Worm (Caenorhabditis elegans) whole organism, L3 larva: ENCODE measurements around the gene K09F6.11.

ENCODE experiments used
- R02D3.7 ChIP-seq: fragments of 150-350 bp; optimal IDR thresholded peaks from 2 replicates; lab custom pipeline; 2014; ENCODE audit warnings: missing biosample characterization, missing genetic modification characterization
- ceh-16 ChIP-seq: sonication (generic microtip); optimal IDR thresholded peaks from 2 replicates; lab custom pipeline; 2017; ENCODE audit warnings: missing biosample characterization, missing genetic modification characterization
- ceh-28 ChIP-seq: fragments of 150-350 bp; optimal IDR thresholded peaks from 2 replicates; lab custom pipeline; 2014; ENCODE audit warnings: missing biosample characterization, missing genetic modification reagents, missing genetic modification characterization
- ceh-82 ChIP-seq: fragments of 150-350 bp; optimal IDR thresholded peaks from 2 replicates; lab custom pipeline; 2014; ENCODE audit warnings: missing biosample characterization, missing genetic modification characterization
- ceh-9 ChIP-seq: sonication (generic microtip); optimal IDR thresholded peaks from 2 replicates; lab custom pipeline; 2018; ENCODE audit warnings: missing biosample characterization, missing genetic modification characterization
- egl-27 ChIP-seq: sonication (generic microtip); optimal IDR thresholded peaks from 4 replicates; lab custom pipeline; 2017; ENCODE audit warnings: missing biosample characterization, missing genetic modification reagents, missing genetic modification characterization
- egl-5 ChIP-seq: fragments of 150-350 bp; optimal IDR thresholded peaks from 2 replicates; lab custom pipeline; 2017; ENCODE audit warnings: missing biosample characterization, missing genetic modification reagents, missing genetic modification characterization, inconsistent platforms
- elt-2 ChIP-seq: sonication (generic microtip); optimal IDR thresholded peaks from 2 replicates; lab custom pipeline; 2016; ENCODE audit warnings: missing genetic modification reagents, mild to moderate bottlenecking, missing genetic modification characterization, missing compliant biosample characterization
- elt-3 ChIP-seq, 3 experiments: fragments of 150-350 bp in 1 of 3; sonication (generic microtip) in 2 of 3; optimal IDR thresholded peaks; 2 replicates in 2 of 3; 4 replicates in 1 of 3; lab custom pipeline; 2014 to 2017; ENCODE audit warnings: missing biosample characterization in 3 of 3, missing genetic modification characterization in 3 of 3
- eor-1 ChIP-seq, 2 experiments: fragments of 150-350 bp; optimal IDR thresholded peaks; 2 replicates each; lab custom pipeline; 2014 to 2018; ENCODE audit warnings: missing biosample characterization in 2 of 2, missing genetic modification characterization in 2 of 2
- fkh-10 ChIP-seq: sonication (generic microtip); optimal IDR thresholded peaks from 2 replicates; lab custom pipeline; 2017; ENCODE audit warnings: missing biosample characterization, missing genetic modification reagents, missing genetic modification characterization
- fkh-2 ChIP-seq: fragments of 150-350 bp; optimal IDR thresholded peaks from 2 replicates; lab custom pipeline; 2014; ENCODE audit warnings: missing biosample characterization, missing genetic modification reagents, missing genetic modification characterization
- fos-1 ChIP-seq: fragments of 150-350 bp; optimal IDR thresholded peaks from 2 replicates; lab custom pipeline; 2014; ENCODE audit warnings: missing biosample characterization, missing genetic modification characterization
- hmg-11 ChIP-seq: sonication (generic microtip); optimal IDR thresholded peaks from 2 replicates; lab custom pipeline; 2016; ENCODE audit warnings: missing genetic modification characterization, missing compliant biosample characterization
- jun-1 ChIP-seq: fragments of 150-350 bp; optimal IDR thresholded peaks from 2 replicates; lab custom pipeline; 2014; ENCODE audit warnings: missing biosample characterization, missing genetic modification reagents, missing genetic modification characterization
- lin-15B ChIP-seq: fragments of 150-350 bp; optimal IDR thresholded peaks from 2 replicates; lab custom pipeline; 2014; ENCODE audit warnings: missing biosample characterization, missing genetic modification characterization
- lin-39 ChIP-seq: fragments of 150-350 bp; optimal IDR thresholded peaks from 2 replicates; lab custom pipeline; 2018; ENCODE audit warnings: missing biosample characterization, missing genetic modification reagents, missing genetic modification characterization
- mml-1 ChIP-seq: fragments of 150-350 bp; sonication (generic microtip); optimal IDR thresholded peaks from 3 replicates; lab custom pipeline; 2014; ENCODE audit warnings: missing biosample characterization, missing genetic modification characterization
- nfya-1 ChIP-seq: sonication (generic microtip); optimal IDR thresholded peaks from 2 replicates; lab custom pipeline; 2017; ENCODE audit warnings: missing genetic modification characterization, mild to moderate bottlenecking, missing compliant biosample characterization, antibody characterized with exemption, moderate library complexity; ENCODE audit not compliant: insufficient read depth
- nhr-12 ChIP-seq: fragments of 150-350 bp; optimal IDR thresholded peaks from 2 replicates; lab custom pipeline; 2014; ENCODE audit warnings: missing biosample characterization, missing genetic modification characterization
- nhr-237 ChIP-seq: fragments of 150-350 bp; optimal IDR thresholded peaks from 2 replicates; lab custom pipeline; 2014; ENCODE audit warnings: missing biosample characterization, missing genetic modification characterization
- nhr-25 ChIP-seq: sonication (generic microtip); optimal IDR thresholded peaks from 2 replicates; lab custom pipeline; 2017; ENCODE audit warnings: missing biosample characterization, missing genetic modification characterization
- nhr-43 ChIP-seq: sonication (generic microtip); optimal IDR thresholded peaks from 2 replicates; lab custom pipeline; 2016; ENCODE audit warnings: mild to moderate bottlenecking, missing genetic modification characterization, missing compliant biosample characterization; ENCODE audit not compliant: poor library complexity, severe bottlenecking
- nhr-67 ChIP-seq: fragments of 150-350 bp; optimal IDR thresholded peaks from 2 replicates; lab custom pipeline; 2014; ENCODE audit warnings: missing biosample characterization, missing genetic modification characterization
- nhr-76 ChIP-seq: fragments of 150-350 bp; sonication (generic microtip); optimal IDR thresholded peaks from 5 replicates; lab custom pipeline; 2014; ENCODE audit warnings: missing biosample characterization, missing genetic modification characterization
- pha-4 ChIP-seq: fragments of 150-350 bp; optimal IDR thresholded peaks from 2 replicates; lab custom pipeline; 2014; ENCODE audit warnings: missing biosample characterization, missing genetic modification reagents, missing genetic modification characterization
- pqm-1 ChIP-seq: fragments of 150-350 bp; optimal IDR thresholded peaks from 2 replicates; lab custom pipeline; 2017; ENCODE audit warnings: missing biosample characterization, missing genetic modification characterization, inconsistent platforms
- sea-2 ChIP-seq: fragments of 150-350 bp; sonication (generic microtip); optimal IDR thresholded peaks from 4 replicates; lab custom pipeline; 2014; ENCODE audit warnings: missing biosample characterization, missing genetic modification reagents, missing genetic modification characterization
- snpc-4 ChIP-seq: fragments of 150-350 bp; optimal IDR thresholded peaks from 2 replicates; lab custom pipeline; 2014; ENCODE audit warnings: missing biosample characterization, missing genetic modification characterization
- tbx-2 ChIP-seq: sonication (generic microtip); optimal IDR thresholded peaks from 2 replicates; lab custom pipeline; 2016; ENCODE audit warnings: mild to moderate bottlenecking, missing genetic modification characterization, missing compliant biosample characterization
- unc-39 ChIP-seq: sonication (generic microtip); optimal IDR thresholded peaks from 4 replicates; lab custom pipeline; 2017; ENCODE audit warnings: missing biosample characterization, missing genetic modification characterization
- unc-62 ChIP-seq: fragments of 150-350 bp; sonication (generic microtip); optimal IDR thresholded peaks from 4 replicates; lab custom pipeline; 2014; ENCODE audit warnings: missing biosample characterization, missing genetic modification reagents, missing genetic modification characterization
- zag-1 ChIP-seq: fragments of 150-350 bp; optimal IDR thresholded peaks from 2 replicates; lab custom pipeline; 2014; ENCODE audit warnings: missing biosample characterization, missing genetic modification characterization
- ztf-11 ChIP-seq: fragments of 150-350 bp; optimal IDR thresholded peaks from 2 replicates; lab custom pipeline; 2014; ENCODE audit warnings: missing biosample characterization, missing genetic modification characterization
- ztf-4 ChIP-seq: fragments of 150-350 bp; optimal IDR thresholded peaks from 2 replicates; lab custom pipeline; 2014; ENCODE audit warnings: missing biosample characterization, missing genetic modification characterization

The K09F6.11 gene

ce11 chrII:2302330-2302729 is 22.4 kb downstream of the K09F6.11 start, which contains the start of gene B0281.6:
TSS of gene B0281.6 (minus strand) at chrII:2302430.
- TF ChIP-seq unc-39 (no peak), ceh-28 (tag; lab: Kevin White, UChicago) (no peak), nhr-25 (tag; lab: Kevin White, UChicago) (no peak), pha-4 (tag; lab: Kevin White, UChicago) (no peak), R02D3.7 (tag; lab: Kevin White, UChicago) (no peak), snpc-4 (tag; lab: Kevin White, UChicago) (no peak), sea-2 (GFP tag; lab: Kevin White, UChicago) (no peak), ceh-82 (tag; lab: Kevin White, UChicago) (no peak), ceh-16 (tag; lab: Kevin White, UChicago) (no peak), elt-3 (tag; optimal IDR thresholded peaks at IDR 0.05; lab: Kevin White, UChicago) (no peak), elt-2 (no peak), nhr-67 (tag; lab: Kevin White, UChicago) (no peak), nhr-12 (tag; lab: Kevin White, UChicago) (no peak), ceh-9 (tag; lab: Kevin White, UChicago) (no peak)

DNA sequence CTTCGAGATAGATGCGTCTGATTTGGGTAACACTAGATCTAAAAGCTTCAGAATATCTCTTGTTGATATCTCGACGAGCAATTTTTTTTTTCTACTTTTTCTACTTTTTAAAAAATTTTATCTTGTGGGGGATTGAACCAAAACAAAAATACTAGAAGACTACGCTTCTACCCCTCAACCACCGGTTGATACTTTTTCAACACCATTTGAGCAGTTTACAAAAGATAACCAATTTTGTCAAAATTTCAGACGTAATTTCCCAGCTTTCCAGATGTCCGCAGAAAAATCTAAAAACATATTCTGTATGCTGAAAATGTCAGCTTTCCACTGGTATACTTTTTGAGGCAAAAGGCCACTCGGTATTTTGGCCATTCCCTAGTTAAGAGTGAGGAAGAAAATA is 24.6 kb downstream of the K09F6.11 start:
- TF ChIP-seq unc-62 (GFP tag; lab: Kevin White, UChicago), result no peak
- no peak for TF ChIP-seq ztf-11 (tag; lab: Kevin White, UChicago)
- TF ChIP-seq fos-1 (tag; lab: Kevin White, UChicago), result no peak
- TF ChIP-seq nhr-25 (tag; lab: Kevin White, UChicago), result no peak
- no peak for TF ChIP-seq tbx-2 (tag; lab: Kevin White, UChicago)
- TF ChIP-seq ztf-4 (tag; lab: Kevin White, UChicago), result no peak
- TF ChIP-seq nhr-67 (tag; lab: Kevin White, UChicago), result no peak
- TF ChIP-seq jun-1 (tag; lab: Kevin White, UChicago), result no peak
- TF ChIP-seq nhr-76 (tag; lab: Kevin White, UChicago), result no peak
- TF ChIP-seq snpc-4 (tag; lab: Kevin White, UChicago), result no peak
- TF ChIP-seq nfya-1 (tag; lab: Kevin White, UChicago), result no peak
- TF ChIP-seq lin-39 (tag; lab: Kevin White, UChicago), result no peak
- no peak for TF ChIP-seq fkh-2 (tag; lab: Kevin White, UChicago)
- no peak for TF ChIP-seq pqm-1 (tag; lab: Kevin White, UChicago)
- TF ChIP-seq zag-1 (tag; lab: Kevin White, UChicago), result no peak

DNA sequence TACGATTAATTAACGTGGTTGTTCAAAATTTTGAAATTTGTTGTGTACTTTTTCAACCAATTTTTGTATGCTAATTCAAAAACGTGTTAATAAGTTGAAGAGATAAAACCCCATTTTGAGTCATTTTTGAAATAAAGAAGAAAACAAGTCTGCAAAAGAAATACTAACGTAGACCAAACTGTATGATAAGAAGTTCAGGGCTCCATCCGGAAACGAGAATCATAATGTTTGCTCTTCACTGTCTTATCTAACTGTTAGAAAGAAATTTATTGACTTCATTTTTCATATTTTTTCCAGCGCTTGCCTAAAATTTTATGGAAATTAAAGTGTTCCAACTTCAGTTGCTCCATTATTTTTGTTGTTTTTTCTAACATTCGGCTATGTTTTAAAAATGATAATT is 25.6 kb downstream of the K09F6.11 start:
- TF ChIP-seq fkh-10 (GFP tag; lab: Kevin White, UChicago), result no peak
- TF ChIP-seq ceh-16 (tag; lab: Kevin White, UChicago), result no peak
- no peak for TF ChIP-seq nhr-237
- TF ChIP-seq R02D3.7 (tag; lab: Kevin White, UChicago), result no peak
- TF ChIP-seq eor-1 (tag; optimal IDR thresholded peaks at IDR 0.05; lab: Kevin White, UChicago), result no peak
- TF ChIP-seq snpc-4 (tag; lab: Kevin White, UChicago), result no peak
- TF ChIP-seq lin-15B (tag; lab: Kevin White, UChicago), result no peak
- TF ChIP-seq fkh-2 (tag; lab: Kevin White, UChicago), result no peak
- peak; percentile 56 for TF ChIP-seq elt-2
- TF ChIP-seq pqm-1 (tag; lab: Kevin White, UChicago), result peak; percentile 59
- TF ChIP-seq egl-27 (tag; lab: Kevin White, UChicago), result no peak
- no peak for TF ChIP-seq unc-39
- TF ChIP-seq ceh-28 (tag; lab: Kevin White, UChicago), result no peak
- TF ChIP-seq ceh-9 (tag; lab: Kevin White, UChicago), result no peak
- TF ChIP-seq nhr-12 (tag; lab: Kevin White, UChicago), result no peak
- no peak for TF ChIP-seq nhr-43 (tag; lab: Kevin White, UChicago)

- TF ChIP-seq unc-39 (no peak), hmg-11 (tag; lab: Kevin White, UChicago) (no peak), egl-5 (no peak), mml-1 (tag; lab: Kevin White, UChicago) (no peak), pha-4 (tag; lab: Kevin White, UChicago) (no peak), ceh-28 (tag; lab: Kevin White, UChicago) (no peak)
These were observed 26.8 kb downstream of the K09F6.11 start, which contains the start of gene B0281.3 for ce11 chrII:2306741-2307140. TSS of gene B0281.3 (plus strand) at chrII:2307041.
